Fruit fly (Drosophila melanogaster) whole organism, prepupa: ENCODE results near the gene CG31189.

ENCODE experiments used
- CG7368 ChIP-seq: fragments of 200-800 bp; sonication (Bioruptor generic); optimal IDR thresholded peaks from 3 replicates; lab custom pipeline; 2016; ENCODE audit warnings: missing biosample characterization, missing genetic modification characterization
- Ets96B ChIP-seq: fragments of 200-800 bp; optimal IDR thresholded peaks from 2 replicates; lab custom pipeline; 2019; ENCODE audit warnings: missing biosample characterization, mild to moderate bottlenecking, missing genetic modification characterization, moderate library complexity
- Met ChIP-seq: fragments of 200-800 bp; sonication (Bioruptor generic); optimal IDR thresholded peaks from 3 replicates; lab custom pipeline; 2016; ENCODE audit warnings: missing biosample characterization, missing genetic modification characterization

- TF ChIP-seq CG7368 (GFP tag; lab: Kevin White, UChicago) (no peak), Ets96B (tag; lab: Kevin White, UChicago) (no peak), Met (GFP tag; lab: Kevin White, UChicago) (no peak)
These were observed 20.0 kb upstream of the CG31189 start for dm6 chr3R:21065696-21066080.
